Worm (Caenorhabditis elegans): Measurements from ENCODE around the gene metl-18.

ce11 chrIII:3398485-3398884 lies 27.1 kb upstream of the metl-18 start:
- no peak for TF ChIP-seq him-1 (tag; optimal IDR thresholded peaks at IDR 0.05)
- peak; percentile 28 for TF ChIP-seq W03F9.2 (tag; optimal IDR thresholded peaks at IDR 0.05)
- no peak for TF ChIP-seq dao-5 (tag; optimal IDR thresholded peaks at IDR 0.05)
